Fruit fly (Drosophila melanogaster): ENCODE data around the gene Surf6.

The Surf6 gene

dm6 chr3R:19934840-19935776 is 30.4 kb upstream of the Surf6 start, which contains the start of gene mira (continued):
- TF ChIP-seq CG8765 (GFP tag; IDR thresholded peaks at IDR 0.05): peak; percentile 32; the same call in 1 of the 2 replicates
- TF ChIP-seq CG7357 (GFP tag; IDR thresholded peaks at IDR 0.05): no peak
- TF ChIP-seq CG6175 (GFP tag; IDR thresholded peaks at IDR 0.05): no peak
- no peak for TF ChIP-seq CG18764 (GFP tag; optimal IDR thresholded peaks at IDR 0.05)
- peak; percentile 41 for TF ChIP-seq CG33557 (GFP tag; optimal IDR thresholded peaks at IDR 0.05)
- TF ChIP-seq CoRest (tag; optimal IDR thresholded peaks at IDR 0.05): peak; percentile 25
- TF ChIP-seq CG31441 (GFP tag; IDR thresholded peaks at IDR 0.05): 0 out of 2 replicates have a peak, but pooled peaks have one; percentile 28
- TF ChIP-seq prd (optimal IDR thresholded peaks at IDR 0.05): no peak
- TF ChIP-seq prd (GFP tag; IDR thresholded peaks at IDR 0.05): peak; percentile 22; the same call in 1 of the 3 replicates
- TF ChIP-seq ewg (GFP tag; optimal IDR thresholded peaks at IDR 0.05): no peak
- peak; percentile 26 for TF ChIP-seq CG12391 (tag; optimal IDR thresholded peaks at IDR 0.05)
- TF ChIP-seq CG14710 (tag; optimal IDR thresholded peaks at IDR 0.05): peak; percentile 38
- TF ChIP-seq Sin3A (optimal IDR thresholded peaks at IDR 0.05): no peak
- peak; percentile 83 for TF ChIP-seq twi (tag; optimal IDR thresholded peaks at IDR 0.05)
- TF ChIP-seq da (GFP tag; optimal IDR thresholded peaks at IDR 0.05): peak; percentile 19
- peak; percentile 99 for TF ChIP-seq D19A (tag; optimal IDR thresholded peaks at IDR 0.05)
- TF ChIP-seq nmo (GFP tag; optimal IDR thresholded peaks at IDR 0.05): peak; percentile 57
- TF ChIP-seq CG10979 (tag; optimal IDR thresholded peaks at IDR 0.05): peak; percentile 39
- TF ChIP-seq sqz (GFP tag; optimal IDR thresholded peaks at IDR 0.05): peak; percentile 47
- peak; percentile 23 for TF ChIP-seq Med (GFP tag)
- TF ChIP-seq Ssrp (tag; optimal IDR thresholded peaks at IDR 0.05): peak; percentile 3
- TF ChIP-seq CG9727 (GFP tag; optimal IDR thresholded peaks at IDR 0.05): peak; percentile 73
- TF ChIP-seq HLHmδ (GFP tag; optimal IDR thresholded peaks at IDR 0.05): peak; percentile 87
- peak; percentile 31 for TF ChIP-seq CG15479 (GFP tag; optimal IDR thresholded peaks at IDR 0.05)
- peak; percentile 36 for TF ChIP-seq sd (tag; optimal IDR thresholded peaks at IDR 0.05)
- TF ChIP-seq Opbp (GFP tag; IDR thresholded peaks at IDR 0.05; ENCODE audit: partially characterized antibody): peak; percentile 12; the same call in 1 of the 3 replicates
- TF ChIP-seq ac (GFP tag; optimal IDR thresholded peaks at IDR 0.05): peak; percentile 45
- no peak for TF ChIP-seq lov (optimal IDR thresholded peaks at IDR 0.05)
- TF ChIP-seq lov (GFP tag; IDR thresholded peaks at IDR 0.05): peak; percentile 42; the same call in 1 of the 3 replicates
- peak; percentile 72 for TF ChIP-seq dmrt11E (tag; optimal IDR thresholded peaks at IDR 0.05)
- no peak for TF ChIP-seq CG18619 (GFP tag; optimal IDR thresholded peaks at IDR 0.05)
- peak; percentile 20; the same call in 1 of the 3 replicates for TF ChIP-seq CG17361 (GFP tag; IDR thresholded peaks at IDR 0.05)
- TF ChIP-seq lola (GFP tag; optimal IDR thresholded peaks at IDR 0.05): peak in 1 of 3 experiments; percentile 78
- no peak for TF ChIP-seq Tbp (GFP tag; optimal IDR thresholded peaks at IDR 0.05)
- TF ChIP-seq CG43689 (GFP tag; IDR thresholded peaks at IDR 0.05): no peak
- peak; percentile 14 for TF ChIP-seq grau (tag; optimal IDR thresholded peaks at IDR 0.05)
- peak; percentile 56 for TF ChIP-seq CG18262 (tag; optimal IDR thresholded peaks at IDR 0.05)
- peak; percentile 93 for TF ChIP-seq pros (GFP tag; optimal IDR thresholded peaks at IDR 0.05)
- TF ChIP-seq CG31365 (tag; optimal IDR thresholded peaks at IDR 0.05): no peak
- no peak for TF ChIP-seq CG11696 (GFP tag; IDR thresholded peaks at IDR 0.05)
- TF ChIP-seq CG15696 (tag; optimal IDR thresholded peaks at IDR 0.05): peak; percentile 59
- TF ChIP-seq CG2199 (GFP tag; IDR thresholded peaks at IDR 0.05): 0 out of 3 replicates have a peak, but pooled peaks have one; percentile 8
- TF ChIP-seq CG7556 (GFP tag; optimal IDR thresholded peaks at IDR 0.05): peak; percentile 34
- TF ChIP-seq YL-1 (GFP tag; optimal IDR thresholded peaks at IDR 0.05): no peak
- TF ChIP-seq CG17568 (GFP tag; optimal IDR thresholded peaks at IDR 0.05): no peak
